Fruit fly (Drosophila melanogaster): ENCODE measurements around the gene CG32026.

DNA sequence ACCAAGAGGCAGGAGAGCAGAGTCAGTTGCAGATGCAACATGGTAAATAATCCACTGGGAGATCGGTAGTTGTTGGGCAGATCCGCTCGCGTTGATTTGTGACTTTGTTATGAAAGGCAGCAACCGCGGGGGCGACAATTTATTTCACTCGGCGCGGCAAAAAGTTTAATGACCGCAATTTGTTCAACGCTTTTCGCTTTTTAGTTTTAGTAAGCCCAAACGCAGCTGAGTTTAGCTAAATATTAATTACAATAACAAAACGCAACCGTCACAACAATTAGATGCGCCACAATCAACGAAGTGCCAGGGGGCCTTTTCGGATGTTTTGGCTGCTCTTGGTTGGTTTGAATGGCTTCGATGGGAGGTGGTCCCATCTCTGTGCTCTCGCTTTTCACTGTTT is 35.8 kb upstream of the CG32026 start, which contains the start of gene CG13310:
- TF ChIP-seq CTCF (optimal IDR thresholded peaks at IDR 0.05) = no peak
- TF ChIP-seq CG8478 (optimal IDR thresholded peaks at IDR 0.05) = no peak
